Worm (Caenorhabditis elegans): ENCODE results near the gene adr-2.

DNA sequence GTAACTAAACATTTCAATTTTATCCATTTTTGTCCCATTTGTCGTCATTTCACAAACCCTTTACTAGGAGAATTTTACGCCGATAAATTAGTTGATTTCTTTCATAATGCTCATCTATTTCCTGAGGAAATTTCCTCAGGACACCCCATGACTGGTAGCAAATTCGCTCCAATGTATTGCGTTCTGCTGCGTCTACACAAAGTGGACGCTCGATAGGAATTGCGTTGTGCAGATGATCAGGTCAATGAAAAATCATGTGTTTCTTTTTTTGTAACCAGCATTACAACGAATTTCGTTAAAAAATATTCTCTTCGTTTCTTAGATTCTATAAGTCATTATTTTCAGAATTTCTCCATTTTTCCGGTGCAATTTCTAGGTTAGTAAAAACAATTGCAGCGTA, 50.9 kb downstream of the adr-2 start, which contains the start of gene epg-4:
- TF ChIP-seq flt-1 (GFP tag; IDR thresholded peaks at IDR 0.05) (0 out of 2 replicates have a peak, but pooled peaks have one; percentile 18), cog-1 (tag; optimal IDR thresholded peaks at IDR 0.05) (no peak), tab-1 (GFP tag; IDR thresholded peaks at IDR 0.05) (no peak), med-1 (GFP tag; optimal IDR thresholded peaks at IDR 0.05; ENCODE audit: insufficient read depth) (no peak), ztf-29 (GFP tag; IDR thresholded peaks at IDR 0.05) (no peak)

All from whole organism, midembryonic.